Fruit fly (Drosophila melanogaster) whole organism, embryonic: Measurements from ENCODE around the gene ND-B16.6.
A peak's percentile ranks its signal among the peaks of the same experiment; 100 is the strongest.

Experiments
- Adf1 ChIP-seq: fragments of 200-800 bp; sonication (Bioruptor generic); IDR thresholded peaks from 2 replicates; pipeline ENCODE4 v1.3.6; 2022; ENCODE audit warnings: missing biosample characterization, missing genetic modification characterization
- Awh ChIP-seq: fragments of 200-800 bp; sonication (Bioruptor generic); IDR thresholded peaks from 2 replicates; pipeline ENCODE4, ENCODE4 v1.3.6; 2022; ENCODE audit warnings: missing biosample characterization, missing genetic modification characterization
- CG11695 ChIP-seq: fragments of 200-800 bp; sonication (Bioruptor generic); IDR thresholded peaks from 3 replicates; pipeline ENCODE4 v1.3.6; 2022; ENCODE audit warnings: missing biosample characterization, missing genetic modification characterization
- CG12071 ChIP-seq: fragments of 200-800 bp; sonication (Bioruptor generic); optimal IDR thresholded peaks from 3 replicates; lab custom pipeline; 2018; ENCODE audit warnings: missing biosample characterization, mild to moderate bottlenecking, missing genetic modification characterization
- CG1603 ChIP-seq: fragments of 200-800 bp; sonication (Bioruptor generic); optimal IDR thresholded peaks from 2 replicates; lab custom pipeline; 2019; ENCODE audit warnings: missing biosample characterization, mild to moderate bottlenecking, missing genetic modification characterization, moderate library complexity
- CG1647 ChIP-seq: fragments of 200-800 bp; sonication (Bioruptor generic); optimal IDR thresholded peaks from 3 replicates; lab custom pipeline; 2016; ENCODE audit warnings: missing biosample characterization, missing genetic modification characterization
- CG17568 ChIP-seq: fragments of 200-800 bp; sonication (Bioruptor generic); optimal IDR thresholded peaks from 2 replicates; lab custom pipeline; 2018; ENCODE audit warnings: missing biosample characterization, mild to moderate bottlenecking, missing genetic modification characterization, moderate library complexity
- CG1792 ChIP-seq: fragments of 200-800 bp; sonication (Bioruptor generic); optimal IDR thresholded peaks from 2 replicates; lab custom pipeline; 2016; ENCODE audit warnings: missing biosample characterization, missing genetic modification characterization
- CG18599 ChIP-seq: fragments of 200-800 bp; sonication (Bioruptor generic); optimal IDR thresholded peaks from 3 replicates; lab custom pipeline; 2017; ENCODE audit warnings: missing biosample characterization, missing genetic modification characterization, mild to moderate bottlenecking, moderate library complexity, missing genetic modification reagents
- CG2678 ChIP-seq: fragments of 200-800 bp; sonication (Bioruptor generic); optimal IDR thresholded peaks from 3 replicates; lab custom pipeline; 2019; ENCODE audit warnings: missing biosample characterization, mild to moderate bottlenecking, missing genetic modification characterization, moderate library complexity
- CG2889 ChIP-seq: fragments of 200-800 bp; sonication (Bioruptor generic); IDR thresholded peaks from 3 replicates; pipeline ENCODE4 v1.3.6; 2022; ENCODE audit warnings: missing biosample characterization, missing genetic modification characterization
- CG30403 ChIP-seq: fragments of 200-800 bp; sonication (Bioruptor generic); optimal IDR thresholded peaks from 3 replicates; lab custom pipeline; 2016; ENCODE audit warnings: missing biosample characterization, missing genetic modification characterization
- CG4617 ChIP-seq: fragments of 200-800 bp; sonication (Bioruptor generic); optimal IDR thresholded peaks from 3 replicates; lab custom pipeline; 2016; ENCODE audit warnings: missing biosample characterization, missing genetic modification characterization, borderline replicate concordance
- CG7357 ChIP-seq: fragments of 200-800 bp; sonication (Bioruptor generic); IDR thresholded peaks from 3 replicates; pipeline ENCODE4 v1.3.6; 2022; ENCODE audit warnings: missing biosample characterization, missing genetic modification characterization
- CG7839 ChIP-seq: fragments of 200-800 bp; sonication (Bioruptor generic); optimal IDR thresholded peaks from 3 replicates; lab custom pipeline; 2018; ENCODE audit warnings: missing biosample characterization, mild to moderate bottlenecking, missing genetic modification characterization, moderate library complexity
- CG8290 ChIP-seq, 3 experiments: fragments of 200-800 bp; sonication (Bioruptor generic); optimal IDR thresholded peaks; 2 replicates each; lab custom pipeline; 2016 to 2019; ENCODE audit warnings: missing biosample characterization in 3 of 3, missing genetic modification characterization in 3 of 3, mild to moderate bottlenecking in 2 of 3, moderate library complexity in 1 of 3
- Elba2 ChIP-seq: fragments of 200-800 bp; sonication (Bioruptor generic); optimal IDR thresholded peaks from 3 replicates; lab custom pipeline; 2016; ENCODE audit warnings: missing biosample characterization, missing genetic modification characterization
- Ets65A ChIP-seq: fragments of 200-800 bp; sonication (Bioruptor generic); peaks from one replicate; lab custom pipeline; 2016; ENCODE audit warnings: missing biosample characterization, missing genetic modification characterization
- Ets97D ChIP-seq: fragments of 200-800 bp; sonication (Bioruptor generic); optimal IDR thresholded peaks from 3 replicates; lab custom pipeline; 2016; ENCODE audit warnings: missing biosample characterization, missing genetic modification characterization
- Fer3 ChIP-seq: fragments of 200-800 bp; sonication (Bioruptor generic); optimal IDR thresholded peaks from 2 replicates; lab custom pipeline; 2018; ENCODE audit warnings: missing biosample characterization, mild to moderate bottlenecking, missing genetic modification characterization, moderate library complexity
- HLH3B ChIP-seq: fragments of 200-800 bp; sonication (Bioruptor generic); IDR thresholded peaks from 2 replicates; pipeline ENCODE4 v1.3.6; 2022; ENCODE audit warnings: missing biosample characterization, missing genetic modification characterization
- Hmr ChIP-seq: fragments of 200-800 bp; sonication (Bioruptor generic); optimal IDR thresholded peaks from 3 replicates; lab custom pipeline; 2017; ENCODE audit warnings: mild to moderate bottlenecking, missing biosample characterization, missing genetic modification reagents, missing genetic modification characterization
- Hr51 ChIP-seq, 2 experiments: fragments of 200-800 bp; sonication (Bioruptor generic); optimal IDR thresholded peaks; 2 replicates in 1 of 2; 3 replicates in 1 of 2; lab custom pipeline; 2016 to 2018; ENCODE audit warnings: missing biosample characterization in 2 of 2, missing genetic modification characterization in 2 of 2, mild to moderate bottlenecking in 1 of 2, moderate library complexity in 1 of 2
- NFAT ChIP-seq: fragments of 200-800 bp; sonication (Bioruptor generic); IDR thresholded peaks from 2 replicates; pipeline ENCODE4 v1.3.6; 2022; ENCODE audit warnings: missing biosample characterization, missing genetic modification characterization
- Oli ChIP-seq: fragments of 200-800 bp; sonication (Bioruptor generic); optimal IDR thresholded peaks from 2 replicates; lab custom pipeline; 2018; ENCODE audit warnings: missing biosample characterization, mild to moderate bottlenecking, missing genetic modification characterization, moderate library complexity
- Optix ChIP-seq: fragments of 200-800 bp; sonication (Bioruptor generic); IDR thresholded peaks from 3 replicates; pipeline ENCODE4 v1.3.6; 2022; ENCODE audit warnings: missing biosample characterization, missing genetic modification characterization
- Ptx1 ChIP-seq: fragments of 200-800 bp; sonication (Bioruptor generic); IDR thresholded peaks from 2 replicates; pipeline ENCODE4 v1.3.6; 2022; ENCODE audit warnings: missing biosample characterization, missing genetic modification characterization
- Trl ChIP-seq, 3 experiments: fragments of >200 bp in 2 of 3; fragments of 200-800 bp in 1 of 3; sonication (Bioruptor generic) in 1 of 3; optimal IDR thresholded peaks; 2 replicates in 1 of 3; 3 replicates in 2 of 3; lab custom pipeline; 2016 to 2017; ENCODE audit warnings: missing biosample characterization in 1 of 3, missing genetic modification characterization in 1 of 3
- Xbp1 ChIP-seq: fragments of 200-800 bp; sonication (Bioruptor generic); optimal IDR thresholded peaks from 3 replicates; lab custom pipeline; 2016; ENCODE audit warnings: missing biosample characterization, mild to moderate bottlenecking, missing genetic modification characterization
- bsh ChIP-seq, 2 experiments: fragments of 200-800 bp; sonication (Bioruptor generic); optimal IDR thresholded peaks; 2 replicates each; lab custom pipeline; 2017 to 2018; ENCODE audit warnings: mild to moderate bottlenecking in 2 of 2, missing biosample characterization in 2 of 2, missing genetic modification characterization in 2 of 2, moderate library complexity in 1 of 2
- cas ChIP-seq: fragments of 200-800 bp; sonication (Bioruptor generic); IDR thresholded peaks from 2 replicates; pipeline ENCODE4 v1.3.6; 2022; ENCODE audit warnings: missing biosample characterization, missing genetic modification characterization
- dmrt99B ChIP-seq: fragments of 200-800 bp; sonication (Bioruptor generic); optimal IDR thresholded peaks from 2 replicates; lab custom pipeline; 2018; ENCODE audit warnings: missing biosample characterization, mild to moderate bottlenecking, missing genetic modification characterization, moderate library complexity
- emc ChIP-seq: fragments of 200-800 bp; sonication (Bioruptor generic); optimal IDR thresholded peaks from 2 replicates; lab custom pipeline; 2016; ENCODE audit warnings: missing biosample characterization, missing genetic modification characterization
- esg ChIP-seq: fragments of 200-800 bp; sonication (Bioruptor generic); conservative IDR thresholded peaks from 2 replicates; pipeline ENCODE4 v1.3.6; 2022; ENCODE audit warnings: missing biosample characterization, missing genetic modification characterization
- eve ChIP-seq, 2 experiments: fragments of >200 bp; optimal IDR thresholded peaks; 2 replicates each; lab custom pipeline; 2017; ENCODE audit warnings: missing biosample characterization in 2 of 2, missing genetic modification characterization in 2 of 2
- ewg ChIP-seq: fragments of 200-800 bp; sonication (Bioruptor generic); optimal IDR thresholded peaks from 3 replicates; lab custom pipeline; 2017; ENCODE audit warnings: mild to moderate bottlenecking, missing biosample characterization, missing genetic modification reagents, missing genetic modification characterization
- fd3F ChIP-seq: fragments of 200-800 bp; sonication (Bioruptor generic); optimal IDR thresholded peaks from 2 replicates; lab custom pipeline; 2018; ENCODE audit warnings: missing biosample characterization, mild to moderate bottlenecking, missing genetic modification characterization, moderate library complexity
- grau ChIP-seq: fragments of 200-800 bp; optimal IDR thresholded peaks from 3 replicates; lab custom pipeline; 2019; ENCODE audit warnings: missing biosample characterization, mild to moderate bottlenecking, missing genetic modification characterization, moderate library complexity
- ind ChIP-seq: fragments of 200-800 bp; sonication (Bioruptor generic); optimal IDR thresholded peaks from 3 replicates; lab custom pipeline; 2016; ENCODE audit warnings: missing biosample characterization, missing genetic modification characterization
- jing ChIP-seq: fragments of 200-800 bp; sonication (Bioruptor generic); optimal IDR thresholded peaks from 2 replicates; lab custom pipeline; 2018; ENCODE audit warnings: missing biosample characterization, mild to moderate bottlenecking, missing genetic modification characterization
- lab ChIP-seq: fragments of 200-800 bp; sonication (Bioruptor generic); optimal IDR thresholded peaks from 3 replicates; lab custom pipeline; 2017; ENCODE audit warnings: missing biosample characterization, missing genetic modification characterization, mild to moderate bottlenecking, moderate library complexity, missing genetic modification reagents
- pan ChIP-seq, 4 experiments: fragments of >200 bp in 3 of 4; fragments of 200-800 bp in 1 of 4; sonication (Bioruptor generic) in 1 of 4; optimal IDR thresholded peaks in 3 of 4; IDR thresholded peaks in 1 of 4; 2 replicates each; pipeline versions ENCODE4 v1.3.6 to Lab custom; 2017 to 2022; ENCODE audit warnings: missing biosample characterization in 2 of 4, missing genetic modification characterization in 2 of 4, mixed read lengths in 1 of 4
- prd ChIP-seq, 3 experiments: fragments of >200 bp in 2 of 3; fragments of 200-800 bp in 1 of 3; sonication (Bioruptor generic) in 1 of 3; optimal IDR thresholded peaks in 2 of 3; IDR thresholded peaks in 1 of 3; 2 replicates in 2 of 3; 3 replicates in 1 of 3; pipeline versions ENCODE4 v1.3.6 to Lab custom; 2017 to 2022; ENCODE audit warnings: missing biosample characterization in 1 of 3, missing genetic modification characterization in 1 of 3
- scrt ChIP-seq: fragments of 200-800 bp; sonication (Bioruptor generic); optimal IDR thresholded peaks from 2 replicates; lab custom pipeline; 2018; ENCODE audit warnings: missing biosample characterization, mild to moderate bottlenecking, missing genetic modification characterization, moderate library complexity
- sna ChIP-seq: fragments of 200-800 bp; sonication (Bioruptor generic); IDR thresholded peaks from 2 replicates; pipeline ENCODE4 v1.3.6; 2022; ENCODE audit warnings: missing biosample characterization, missing genetic modification characterization; ENCODE audit not compliant: partially characterized antibody
- ttk ChIP-seq: fragments of 200-800 bp; sonication (Bioruptor generic); IDR thresholded peaks from 2 replicates; pipeline ENCODE4 v2.1.2; 2022; ENCODE audit warnings: missing biosample characterization, missing genetic modification characterization

The ND-B16.6 gene

DNA sequence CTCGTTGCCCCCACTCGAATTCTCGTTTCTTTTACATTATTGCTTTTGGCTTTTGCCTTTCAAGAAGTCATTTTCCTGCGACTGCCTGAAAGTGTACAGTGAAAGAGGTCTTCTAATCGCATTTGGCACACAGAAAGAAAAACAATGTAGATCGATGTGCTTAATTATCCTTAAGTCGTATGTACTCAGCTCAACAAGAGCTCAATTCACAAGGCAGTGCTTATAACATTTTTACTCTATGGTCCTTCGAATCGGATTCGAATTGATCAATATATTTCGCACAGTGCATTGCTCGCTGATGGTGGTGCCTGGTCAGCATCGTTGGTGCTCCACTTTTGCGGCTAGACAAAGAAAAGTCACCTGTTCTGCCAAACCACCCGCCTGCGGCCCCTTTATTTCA, 39.8 kb downstream of the ND-B16.6 start (continued):
- TF ChIP-seq fd3F (GFP tag; lab: Kevin White, UChicago): no peak
- TF ChIP-seq prd (optimal IDR thresholded peaks at IDR 0.05; lab: Kevin White, UChicago): no peak
- peak; percentile 39; the same call in 1 of the 3 replicates for TF ChIP-seq prd (GFP tag; IDR thresholded peaks at IDR 0.05; lab: Robert Waterston, UW)
- peak; percentile 39 for TF ChIP-seq Hmr (GFP tag; lab: Kevin White, UChicago)
- TF ChIP-seq bsh (GFP tag; optimal IDR thresholded peaks at IDR 0.05; lab: Kevin White, UChicago): peak in 1 of 2 experiments; percentile 36
- peak; percentile 31 for TF ChIP-seq CG12071 (GFP tag; lab: Kevin White, UChicago)
- TF ChIP-seq esg (GFP tag; lab: Robert Waterston, UW): 0 out of 2 replicates have a peak, but pooled peaks have one; percentile 6
- 0 out of 2 replicates have a peak, but pooled peaks have one; percentile 12 for TF ChIP-seq ttk (GFP tag; lab: Robert Waterston, UW)
- no peak for TF ChIP-seq CG11695 (GFP tag; lab: Robert Waterston, UW)
- peak in 1 of 2 experiments; percentile 46 for TF ChIP-seq Hr51 (GFP tag; optimal IDR thresholded peaks at IDR 0.05; lab: Kevin White, UChicago)
- TF ChIP-seq scrt (GFP tag; lab: Kevin White, UChicago): peak; percentile 5
- TF ChIP-seq CG8290 (GFP tag; optimal IDR thresholded peaks at IDR 0.05; lab: Kevin White, UChicago): no peak
- TF ChIP-seq CG8290 (tag; optimal IDR thresholded peaks at IDR 0.05; lab: Kevin White, UChicago): peak in 1 of 2 experiments; percentile 74
- TF ChIP-seq Adf1: no peak
- TF ChIP-seq CG1792 (GFP tag; lab: Kevin White, UChicago): peak; percentile 8
- no peak for TF ChIP-seq CG17568
- no peak for TF ChIP-seq sna (GFP tag; lab: Robert Waterston, UW)
- no peak for TF ChIP-seq cas (GFP tag; lab: Robert Waterston, UW)
- TF ChIP-seq CG7839 (tag; lab: Kevin White, UChicago): peak; percentile 42
- peak; percentile 6 for TF ChIP-seq Oli (tag; lab: Kevin White, UChicago)
- no peak for TF ChIP-seq CG4617 (GFP tag; lab: Kevin White, UChicago)
- peak; percentile 41 for TF ChIP-seq CG1603 (tag; lab: Kevin White, UChicago)
- peak; percentile 19 for TF ChIP-seq emc
- no peak for TF ChIP-seq jing
- peak; percentile 25; the same call in 1 of the 2 replicates for TF ChIP-seq Ptx1
- TF ChIP-seq grau (tag; lab: Kevin White, UChicago): peak; percentile 31
- no peak for TF ChIP-seq Elba2
- peak; percentile 51 for TF ChIP-seq dmrt99B (tag; lab: Kevin White, UChicago)
- TF ChIP-seq ewg: no peak
- no peak for TF ChIP-seq Ets97D (GFP tag; lab: Kevin White, UChicago)
- 0 out of 3 replicates have a peak, but pooled peaks have one; percentile 12 for TF ChIP-seq CG7357 (GFP tag; lab: Robert Waterston, UW)
- peak; percentile 9 for TF ChIP-seq Xbp1 (GFP tag; lab: Kevin White, UChicago)
- TF ChIP-seq CG18599: peak; percentile 49
- no peak for TF ChIP-seq Awh
- no peak for TF ChIP-seq CG1647
- no peak for TF ChIP-seq pan (optimal IDR thresholded peaks at IDR 0.05; lab: Kevin White, UChicago)
- peak in 1 of 2 experiments; percentile 54 for TF ChIP-seq pan (GFP tag; optimal IDR thresholded peaks at IDR 0.05 in 1 of 2, IDR thresholded peaks at IDR 0.05 in 1 of 2)
- peak in 1 of 2 experiments; percentile 57 for TF ChIP-seq eve (GFP tag; optimal IDR thresholded peaks at IDR 0.05; lab: Kevin White, UChicago)
- no peak for TF ChIP-seq CG2889
- peak; percentile 11 for TF ChIP-seq Fer3 (tag; lab: Kevin White, UChicago)
- TF ChIP-seq Optix (GFP tag; lab: Robert Waterston, UW): 0 out of 3 replicates have a peak, but pooled peaks have one; percentile 19
- TF ChIP-seq CG2678 (tag; lab: Kevin White, UChicago): peak; percentile 47
- no peak for TF ChIP-seq NFAT (GFP tag; lab: Robert Waterston, UW)
- TF ChIP-seq CG30403 (GFP tag; lab: Kevin White, UChicago): peak; percentile 14
- TF ChIP-seq lab: peak; percentile 48
- peak; percentile 94 for TF ChIP-seq Ets65A
- TF ChIP-seq HLH3B (GFP tag; lab: Robert Waterston, UW): 0 out of 2 replicates have a peak, but pooled peaks have one; percentile 31
- peak; percentile 31 for TF ChIP-seq ind (GFP tag; lab: Kevin White, UChicago)
- TF ChIP-seq Trl (optimal IDR thresholded peaks at IDR 0.05; lab: Kevin White, UChicago): no peak
- TF ChIP-seq Trl (GFP tag; optimal IDR thresholded peaks at IDR 0.05; lab: Kevin White, UChicago): peak; percentile 11
